Worm (Caenorhabditis elegans) whole organism, late embryonic: ENCODE results near the gene K01D12.9.

Experiments used
- C38D4.7 ChIP-seq: fragments of 200-800 bp; sonication (Bioruptor generic); optimal IDR thresholded peaks from 2 replicates; lab custom pipeline; 2018; ENCODE audit warnings: mild to moderate bottlenecking, missing genetic modification characterization, moderate library complexity, missing compliant biosample characterization
- K02D7.2 ChIP-seq: sonication (generic microtip); optimal IDR thresholded peaks from 2 replicates; lab custom pipeline; 2017; ENCODE audit warnings: mild to moderate bottlenecking, missing genetic modification characterization, missing compliant biosample characterization
- K09A11.1 ChIP-seq: sonication (generic microtip); optimal IDR thresholded peaks from 2 replicates; lab custom pipeline; 2017; ENCODE audit warnings: antibody characterized with exemption, mild to moderate bottlenecking, missing genetic modification characterization, missing compliant biosample characterization; ENCODE audit not compliant: insufficient read depth
- hlh-30 ChIP-seq: sonication (generic microtip); optimal IDR thresholded peaks from 2 replicates; lab custom pipeline; 2017; ENCODE audit warnings: antibody characterized with exemption, missing genetic modification characterization, missing compliant biosample characterization; ENCODE audit not compliant: insufficient read depth
- nfya-1 ChIP-seq: sonication (generic microtip); optimal IDR thresholded peaks from 2 replicates; lab custom pipeline; 2017; ENCODE audit warnings: missing genetic modification characterization, mild to moderate bottlenecking, missing compliant biosample characterization, antibody characterized with exemption, moderate library complexity
- npax-4 ChIP-seq: sonication (generic microtip); optimal IDR thresholded peaks from 2 replicates; lab custom pipeline; 2016; ENCODE audit warnings: missing genetic modification characterization, missing compliant biosample characterization
- pha-4 ChIP-seq: fragments of 150-350 bp; optimal IDR thresholded peaks from 2 replicates; lab custom pipeline; 2018; ENCODE audit warnings: missing biosample characterization, missing genetic modification reagents, missing genetic modification characterization
- pqm-1 ChIP-seq: sonication (generic microtip); optimal IDR thresholded peaks from 2 replicates; lab custom pipeline; 2016; ENCODE audit warnings: missing genetic modification characterization, missing compliant biosample characterization
- tbx-2 ChIP-seq: sonication (generic microtip); optimal IDR thresholded peaks from 2 replicates; lab custom pipeline; 2016; ENCODE audit warnings: missing genetic modification characterization, missing compliant biosample characterization
- zip-5 ChIP-seq: sonication (generic microtip); optimal IDR thresholded peaks from 2 replicates; lab custom pipeline; 2016; ENCODE audit warnings: missing genetic modification characterization, missing compliant biosample characterization

DNA sequence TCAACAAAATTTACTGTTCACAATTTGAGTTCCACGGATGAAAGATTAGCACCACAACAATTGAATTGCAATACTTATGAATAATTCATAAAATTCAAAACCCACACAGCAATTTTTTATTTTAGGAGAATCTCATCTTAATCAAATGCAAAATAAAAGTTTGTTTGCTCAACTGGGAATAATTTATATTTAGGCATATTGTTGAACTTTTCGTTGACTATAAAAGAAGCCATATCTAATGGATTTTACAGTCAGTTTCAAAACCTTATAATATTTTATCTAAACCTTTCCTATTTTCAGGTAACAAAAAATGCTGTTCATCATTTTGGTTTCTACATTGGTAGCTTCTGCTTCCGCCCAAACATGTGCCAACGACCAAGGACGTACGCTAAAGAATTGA lies 13.8 kb upstream of the K01D12.9 start, which contains the start of gene C54D10.3:
- TF ChIP-seq pqm-1 (tag; lab: Kevin White, UChicago): no peak
- TF ChIP-seq zip-5 (tag; lab: Kevin White, UChicago): no peak
- TF ChIP-seq pha-4: no peak
- TF ChIP-seq K02D7.2: no peak
- no peak for TF ChIP-seq nfya-1 (tag; lab: Kevin White, UChicago)
- no peak for TF ChIP-seq npax-4 (tag; lab: Kevin White, UChicago)
- TF ChIP-seq tbx-2 (tag; lab: Kevin White, UChicago): no peak
- TF ChIP-seq K09A11.1 (tag; lab: Kevin White, UChicago): no peak
- TF ChIP-seq hlh-30 (tag; lab: Kevin White, UChicago): no peak
- TF ChIP-seq C38D4.7 (GFP tag; lab: Kevin White, UChicago): no peak
